Worm (Caenorhabditis elegans): ENCODE measurements around the gene F18E9.8.

ce11 chrX:8566521-8567032, 14.8 kb downstream of the F18E9.8 start:
- TF ChIP-seq zag-1 (tag; optimal IDR thresholded peaks at IDR 0.05) (no peak), ama-1 (optimal IDR thresholded peaks at IDR 0.05) (no peak), lin-38 (GFP tag; IDR thresholded peaks at IDR 0.05) (no peak)
